Worm (Caenorhabditis elegans): ENCODE results near the gene str-40.

- TF ChIP-seq dve-1 (tag; optimal IDR thresholded peaks at IDR 0.05) = no peak
- no peak for TF ChIP-seq ceh-6 (GFP tag; optimal IDR thresholded peaks at IDR 0.05)
- no peak for TF ChIP-seq nhr-11 (tag; optimal IDR thresholded peaks at IDR 0.05)
- TF ChIP-seq ama-1 (optimal IDR thresholded peaks at IDR 0.05) = no peak
- TF ChIP-seq ttx-3 (tag; optimal IDR thresholded peaks at IDR 0.05) = no peak
- no peak for TF ChIP-seq lim-6 (tag; optimal IDR thresholded peaks at IDR 0.05)
- TF ChIP-seq hlh-8 (tag; optimal IDR thresholded peaks at IDR 0.05) = no peak
- no peak for TF ChIP-seq odd-2 (tag; optimal IDR thresholded peaks at IDR 0.05)
- TF ChIP-seq pha-4 (tag; optimal IDR thresholded peaks at IDR 0.05) = no peak
- TF ChIP-seq tbx-7 (tag; optimal IDR thresholded peaks at IDR 0.05) = no peak
- no peak for TF ChIP-seq ceh-24 (tag; optimal IDR thresholded peaks at IDR 0.05)
Measured at ce11 chrV:3065928-3066327, 3.1 kb downstream of the str-40 start, which contains the start of gene srh-185.
